Worm (Caenorhabditis elegans) whole organism, mixed stage, embryonic: ENCODE results near the gene B0218.7.

Experiments
- cnd-1 ChIP-seq: fragments of 200-800 bp; sonication (Bioruptor generic); optimal IDR thresholded peaks from 2 replicates; lab custom pipeline; 2018; ENCODE audit warnings: mild to moderate bottlenecking, missing genetic modification characterization, missing compliant biosample characterization
- elt-3 ChIP-seq: fragments of 150-350 bp; optimal IDR thresholded peaks from 2 replicates; lab custom pipeline; 2014; ENCODE audit warnings: missing biosample characterization, missing genetic modification characterization
- flh-1 ChIP-seq: fragments of 200-800 bp; sonication (Bioruptor generic); optimal IDR thresholded peaks from 2 replicates; lab custom pipeline; 2018; ENCODE audit warnings: mild to moderate bottlenecking, missing genetic modification characterization, moderate library complexity, missing compliant biosample characterization
- ham-2 ChIP-seq: fragments of 200-800 bp; sonication (Bioruptor generic); optimal IDR thresholded peaks from 2 replicates; lab custom pipeline; 2018; ENCODE audit warnings: mild to moderate bottlenecking, missing genetic modification characterization, missing compliant biosample characterization
- lin-13 ChIP-seq: fragments of 150-350 bp; optimal IDR thresholded peaks from 2 replicates; lab custom pipeline; 2014; ENCODE audit warnings: missing biosample characterization, missing genetic modification characterization
- lin-32 ChIP-seq: fragments of 200-800 bp; sonication (Bioruptor generic); optimal IDR thresholded peaks from 2 replicates; lab custom pipeline; 2018; ENCODE audit warnings: mild to moderate bottlenecking, missing genetic modification characterization, missing compliant biosample characterization
- nhr-28 ChIP-seq: fragments of 150-350 bp; optimal IDR thresholded peaks from 2 replicates; lab custom pipeline; 2014; ENCODE audit warnings: missing biosample characterization, missing genetic modification characterization
- pha-4 ChIP-seq: fragments of 150-350 bp; optimal IDR thresholded peaks from 2 replicates; lab custom pipeline; 2018; ENCODE audit warnings: missing biosample characterization, missing genetic modification reagents, missing genetic modification characterization
- snpc-4 ChIP-seq: fragments of 150-350 bp; optimal IDR thresholded peaks from 2 replicates; lab custom pipeline; 2014; ENCODE audit warnings: missing biosample characterization, missing genetic modification characterization
- tbx-8 ChIP-seq: fragments of 200-800 bp; sonication (Bioruptor generic); optimal IDR thresholded peaks from 2 replicates; lab custom pipeline; 2018; ENCODE audit warnings: mild to moderate bottlenecking, missing genetic modification characterization, moderate library complexity, missing compliant biosample characterization
- unc-120 ChIP-seq: sonication (generic microtip); optimal IDR thresholded peaks from 2 replicates; lab custom pipeline; 2017; ENCODE audit warnings: missing genetic modification characterization, missing compliant biosample characterization; ENCODE audit not compliant: poor library complexity, severe bottlenecking
- unc-39 ChIP-seq: fragments of 150-350 bp; optimal IDR thresholded peaks from 2 replicates; lab custom pipeline; 2014; ENCODE audit warnings: missing biosample characterization, missing genetic modification characterization
- unc-62 ChIP-seq: fragments of 150-350 bp; optimal IDR thresholded peaks from 2 replicates; lab custom pipeline; 2014; ENCODE audit warnings: missing biosample characterization, missing genetic modification reagents, missing genetic modification characterization

DNA sequence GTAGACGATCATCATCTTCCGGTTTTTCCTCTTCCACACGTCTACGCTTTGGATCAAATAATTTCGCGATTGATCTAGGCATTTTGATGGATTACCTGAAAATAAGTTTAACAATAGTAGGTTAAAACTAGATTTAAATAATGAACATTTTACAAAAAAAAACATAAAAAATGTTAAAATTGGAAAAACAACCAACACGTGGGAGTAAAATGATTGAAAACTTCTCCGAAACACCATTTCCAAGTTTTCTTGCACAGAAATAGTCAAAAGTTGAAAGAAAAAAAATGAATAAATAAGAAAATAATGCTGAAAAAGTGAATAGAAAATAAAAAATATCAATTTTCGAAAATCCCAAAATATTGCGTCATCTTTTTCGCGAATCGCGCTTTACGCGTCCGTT, 45.9 kb upstream of the B0218.7 start, which contains the start of gene C07G1.7:
- TF ChIP-seq elt-3 (tag; lab: Kevin White, UChicago) (no peak), lin-32 (GFP tag; lab: Kevin White, UChicago) (no peak), unc-39 (tag; lab: Kevin White, UChicago) (no peak), flh-1 (GFP tag; lab: Kevin White, UChicago) (no peak), cnd-1 (tag; lab: Kevin White, UChicago) (no peak), pha-4 (tag; lab: Kevin White, UChicago) (no peak), snpc-4 (tag; lab: Kevin White, UChicago) (no peak), unc-62 (GFP tag; lab: Kevin White, UChicago) (no peak), ham-2 (no peak), unc-120 (tag; lab: Kevin White, UChicago) (no peak), lin-13 (tag; lab: Kevin White, UChicago) (no peak), nhr-28 (no peak), tbx-8 (GFP tag; lab: Kevin White, UChicago) (no peak)
